Fruit fly (Drosophila melanogaster) whole organism, pupa: ENCODE data around the gene CG2964.

Experiments used
- CG15710 ChIP-seq: fragments of 200-800 bp; sonication (Bioruptor generic); optimal IDR thresholded peaks from 2 replicates; lab custom pipeline; 2018; ENCODE audit warnings: missing biosample characterization, mild to moderate bottlenecking, missing genetic modification characterization, moderate library complexity
- EcR ChIP-seq: fragments of 200-800 bp; sonication (Bioruptor generic); optimal IDR thresholded peaks from 3 replicates; lab custom pipeline; 2019; ENCODE audit warnings: missing biosample characterization, missing genetic modification characterization, mild to moderate bottlenecking, moderate library complexity, missing genetic modification reagents
- Pif1A ChIP-seq: fragments of 200-800 bp; sonication (Bioruptor generic); optimal IDR thresholded peaks from 3 replicates; lab custom pipeline; 2016; ENCODE audit warnings: missing biosample characterization, missing genetic modification characterization
- Snoo ChIP-seq: fragments of 200-800 bp; sonication (Bioruptor generic); optimal IDR thresholded peaks from 3 replicates; lab custom pipeline; 2017; ENCODE audit warnings: missing biosample characterization, mild to moderate bottlenecking, missing genetic modification characterization, inconsistent platforms

dm6 chr2L:2802527-2802926 is 9.7 kb upstream of the CG2964 start:
- peak; percentile 39 for TF ChIP-seq Pif1A (GFP tag; lab: Kevin White, UChicago)
- peak; percentile 35 for TF ChIP-seq CG15710
- TF ChIP-seq Snoo (tag; lab: Kevin White, UChicago): peak; percentile 25
- peak; percentile 27 for TF ChIP-seq EcR (GFP tag; lab: Kevin White, UChicago)
